Worm (Caenorhabditis elegans) whole organism, late embryonic: ENCODE data around the gene T24B8.3.

Source experiments
- F13H6.1 ChIP-seq: sonication (generic microtip); optimal IDR thresholded peaks from 2 replicates; lab custom pipeline; 2016; ENCODE audit warnings: missing genetic modification characterization, missing compliant biosample characterization
- ama-1 ChIP-seq: fragments of 150-350 bp; optimal IDR thresholded peaks from 2 replicates; lab custom pipeline; 2014
- ceh-2 ChIP-seq: sonication (generic microtip); optimal IDR thresholded peaks from 2 replicates; lab custom pipeline; 2016; ENCODE audit warnings: missing genotype, missing genetic modification characterization, missing compliant biosample characterization
- hlh-15 ChIP-seq: sonication (generic microtip); optimal IDR thresholded peaks from 2 replicates; lab custom pipeline; 2016; ENCODE audit warnings: missing genetic modification characterization, missing compliant biosample characterization
- nfya-1 ChIP-seq: sonication (generic microtip); optimal IDR thresholded peaks from 2 replicates; lab custom pipeline; 2017; ENCODE audit warnings: missing genetic modification characterization, mild to moderate bottlenecking, missing compliant biosample characterization, antibody characterized with exemption, moderate library complexity
- nhr-11 ChIP-seq: fragments of 150-350 bp; optimal IDR thresholded peaks from 2 replicates; lab custom pipeline; 2014; ENCODE audit warnings: missing biosample characterization, missing genetic modification characterization
- pha-4 ChIP-seq: fragments of 150-350 bp; optimal IDR thresholded peaks from 2 replicates; lab custom pipeline; 2018; ENCODE audit warnings: missing biosample characterization, missing genetic modification reagents, missing genetic modification characterization
- pqm-1 ChIP-seq: sonication (generic microtip); optimal IDR thresholded peaks from 2 replicates; lab custom pipeline; 2016; ENCODE audit warnings: missing genetic modification characterization, missing compliant biosample characterization
- rnt-1 ChIP-seq: sonication (generic microtip); optimal IDR thresholded peaks from 2 replicates; lab custom pipeline; 2016; ENCODE audit warnings: missing genetic modification characterization, missing compliant biosample characterization
- tbx-2 ChIP-seq: sonication (generic microtip); optimal IDR thresholded peaks from 2 replicates; lab custom pipeline; 2016; ENCODE audit warnings: missing genetic modification characterization, missing compliant biosample characterization
- unc-86 ChIP-seq: sonication (generic microtip); optimal IDR thresholded peaks from 2 replicates; lab custom pipeline; 2016; ENCODE audit warnings: missing genetic modification characterization, missing compliant biosample characterization

ce11 chrII:9029218-9029672 lies 31.7 kb downstream of the T24B8.3 start, which contains the start of gene F37B12.1:
- TF ChIP-seq unc-86 (tag; lab: Kevin White, UChicago) = no peak
- no peak for TF ChIP-seq rnt-1 (tag; lab: Kevin White, UChicago)
- no peak for TF ChIP-seq ama-1 (lab: Kevin White, UChicago)
- no peak for TF ChIP-seq F13H6.1 (tag; lab: Kevin White, UChicago)
- TF ChIP-seq nfya-1 (tag; lab: Kevin White, UChicago) = no peak
- no peak for TF ChIP-seq nhr-11 (tag; lab: Kevin White, UChicago)
- TF ChIP-seq pqm-1 (tag; lab: Kevin White, UChicago) = no peak
- TF ChIP-seq tbx-2 = no peak
- no peak for TF ChIP-seq hlh-15 (tag; lab: Kevin White, UChicago)
- TF ChIP-seq pha-4 (tag; lab: Kevin White, UChicago) = no peak
- no peak for TF ChIP-seq ceh-2 (tag; lab: Kevin White, UChicago)
